Fruit fly (Drosophila melanogaster) whole organism, embryonic: Measurements from ENCODE around the gene CG4854.

Experiments
- Adf1 ChIP-seq: fragments of 200-800 bp; sonication (Bioruptor generic); IDR thresholded peaks from 2 replicates; pipeline ENCODE4 v1.3.6; 2022; ENCODE audit warnings: missing biosample characterization, missing genetic modification characterization
- Atf3 ChIP-seq: fragments of 200-800 bp; sonication (Bioruptor generic); optimal IDR thresholded peaks from 3 replicates; lab custom pipeline; 2016; ENCODE audit warnings: missing biosample characterization, missing genetic modification characterization
- Bteb2 ChIP-seq: fragments of 200-800 bp; sonication (Bioruptor generic); optimal IDR thresholded peaks from 2 replicates; lab custom pipeline; 2016; ENCODE audit warnings: missing biosample characterization, missing genetic modification characterization
- CG11093 ChIP-seq: fragments of 200-800 bp; sonication (Bioruptor generic); IDR thresholded peaks from 3 replicates; pipeline ENCODE4 v1.3.6; 2022; ENCODE audit warnings: missing biosample characterization, missing genetic modification characterization
- CG11696 ChIP-seq: fragments of 200-800 bp; sonication (Bioruptor generic); IDR thresholded peaks from 2 replicates; pipeline ENCODE4 v1.3.6; 2022; ENCODE audit warnings: missing biosample characterization, missing genetic modification characterization
- CG15269 ChIP-seq: fragments of 200-800 bp; sonication (Bioruptor generic); optimal IDR thresholded peaks from 2 replicates; lab custom pipeline; 2018; ENCODE audit warnings: missing biosample characterization, mild to moderate bottlenecking, missing genetic modification characterization, moderate library complexity
- CG1603 ChIP-seq: fragments of 200-800 bp; sonication (Bioruptor generic); optimal IDR thresholded peaks from 2 replicates; lab custom pipeline; 2019; ENCODE audit warnings: missing biosample characterization, mild to moderate bottlenecking, missing genetic modification characterization, moderate library complexity
- CG17186 ChIP-seq: fragments of 200-800 bp; sonication (Bioruptor generic); optimal IDR thresholded peaks from 3 replicates; lab custom pipeline; 2017; ENCODE audit warnings: missing biosample characterization, missing genetic modification reagents, missing genetic modification characterization
- CG17328 ChIP-seq: fragments of 200-800 bp; sonication (Bioruptor generic); IDR thresholded peaks from 2 replicates; pipeline ENCODE4 v1.3.6; 2022; ENCODE audit warnings: missing biosample characterization, missing genetic modification characterization
- CG17568 ChIP-seq: fragments of 200-800 bp; sonication (Bioruptor generic); optimal IDR thresholded peaks from 2 replicates; lab custom pipeline; 2018; ENCODE audit warnings: missing biosample characterization, mild to moderate bottlenecking, missing genetic modification characterization, moderate library complexity
- CG18764 ChIP-seq: fragments of 200-800 bp; sonication (Bioruptor generic); optimal IDR thresholded peaks from 3 replicates; lab custom pipeline; 2016; ENCODE audit warnings: missing biosample characterization, missing genetic modification characterization
- CG2199 ChIP-seq: fragments of 200-800 bp; sonication (Bioruptor generic); IDR thresholded peaks from 3 replicates; pipeline ENCODE4 v1.3.6; 2022; ENCODE audit warnings: missing biosample characterization, missing genetic modification characterization
- CG2202 ChIP-seq: fragments of 200-800 bp; sonication (Bioruptor generic); optimal IDR thresholded peaks from 2 replicates; lab custom pipeline; 2018; ENCODE audit warnings: missing biosample characterization, mild to moderate bottlenecking, missing genetic modification characterization
- CG2889 ChIP-seq: fragments of 200-800 bp; sonication (Bioruptor generic); IDR thresholded peaks from 3 replicates; pipeline ENCODE4 v1.3.6; 2022; ENCODE audit warnings: missing biosample characterization, missing genetic modification characterization
- CG34224 ChIP-seq: fragments of 200-800 bp; sonication (Bioruptor generic); IDR thresholded peaks from 3 replicates; pipeline ENCODE4 v1.3.6; 2022; ENCODE audit warnings: missing biosample characterization, missing genetic modification characterization; ENCODE audit not compliant: partially characterized antibody
- CG34422 ChIP-seq: fragments of 200-800 bp; sonication (Bioruptor generic); IDR thresholded peaks from 3 replicates; pipeline ENCODE4 v1.3.6; 2022; ENCODE audit warnings: missing biosample characterization, missing genetic modification characterization
- CG43689 ChIP-seq: fragments of 200-800 bp; sonication (Bioruptor generic); IDR thresholded peaks from 2 replicates; pipeline ENCODE4 v1.3.6; 2022; ENCODE audit warnings: missing biosample characterization, missing genetic modification characterization
- CG4617 ChIP-seq: fragments of 200-800 bp; sonication (Bioruptor generic); optimal IDR thresholded peaks from 3 replicates; lab custom pipeline; 2016; ENCODE audit warnings: missing biosample characterization, missing genetic modification characterization, borderline replicate concordance
- CG7271 ChIP-seq: fragments of 200-800 bp; sonication (Bioruptor generic); optimal IDR thresholded peaks from 2 replicates; lab custom pipeline; 2018; ENCODE audit warnings: missing biosample characterization, mild to moderate bottlenecking, missing genetic modification characterization, moderate library complexity
- CG7372 ChIP-seq: fragments of 200-800 bp; sonication (Bioruptor generic); IDR thresholded peaks from 2 replicates; pipeline ENCODE4 v1.3.6; 2022; ENCODE audit warnings: missing biosample characterization, missing genetic modification characterization
- CG7556 ChIP-seq: fragments of 200-800 bp; sonication (Bioruptor generic); optimal IDR thresholded peaks from 2 replicates; lab custom pipeline; 2017; ENCODE audit warnings: missing biosample characterization, mild to moderate bottlenecking, missing genetic modification characterization
- CG7745 ChIP-seq: fragments of 200-800 bp; sonication (Bioruptor generic); optimal IDR thresholded peaks from 2 replicates; lab custom pipeline; 2018; ENCODE audit warnings: missing biosample characterization, mild to moderate bottlenecking, missing genetic modification characterization, moderate library complexity
- CG8359 ChIP-seq: fragments of 200-800 bp; sonication (Bioruptor generic); optimal IDR thresholded peaks from 2 replicates; lab custom pipeline; 2017; ENCODE audit warnings: missing biosample characterization, mild to moderate bottlenecking, missing genetic modification characterization, borderline replicate concordance
- CoRest ChIP-seq: fragments of 200-800 bp; sonication (Bioruptor generic); optimal IDR thresholded peaks from 3 replicates; lab custom pipeline; 2018; ENCODE audit warnings: missing biosample characterization, mild to moderate bottlenecking, missing genetic modification characterization, moderate library complexity
- Dref ChIP-seq: fragments of 200-800 bp; sonication (Bioruptor generic); IDR thresholded peaks from 2 replicates; pipeline ENCODE4 v1.3.6; 2022; ENCODE audit warnings: missing biosample characterization, missing genetic modification characterization
- GATAe ChIP-seq: fragments of 200-800 bp; sonication (Bioruptor generic); conservative IDR thresholded peaks from 2 replicates; pipeline ENCODE4 v1.3.6; 2022; ENCODE audit warnings: missing biosample characterization, missing genetic modification characterization
- Gsc ChIP-seq: fragments of 200-800 bp; sonication (Bioruptor generic); IDR thresholded peaks from 2 replicates; pipeline ENCODE4 v1.3.6; 2022; ENCODE audit warnings: missing biosample characterization, missing genetic modification characterization
- HmgZ ChIP-seq: fragments of 200-800 bp; sonication (Bioruptor generic); optimal IDR thresholded peaks from 2 replicates; lab custom pipeline; 2018; ENCODE audit warnings: missing biosample characterization, mild to moderate bottlenecking, missing genetic modification characterization
- NFAT ChIP-seq: fragments of 200-800 bp; sonication (Bioruptor generic); IDR thresholded peaks from 2 replicates; pipeline ENCODE4 v1.3.6; 2022; ENCODE audit warnings: missing biosample characterization, missing genetic modification characterization
- Neu2 ChIP-seq: fragments of 200-800 bp; sonication (Bioruptor generic); optimal IDR thresholded peaks from 3 replicates; lab custom pipeline; 2016; ENCODE audit warnings: missing biosample characterization, missing genetic modification characterization, borderline replicate concordance
- Nf-YB ChIP-seq: fragments of 200-800 bp; sonication (Bioruptor generic); optimal IDR thresholded peaks from 3 replicates; lab custom pipeline; 2019; ENCODE audit warnings: missing biosample characterization, mild to moderate bottlenecking, missing genetic modification characterization, moderate library complexity
- Rx ChIP-seq: fragments of 200-800 bp; sonication (Bioruptor generic); IDR thresholded peaks from 2 replicates; pipeline ENCODE4 v1.3.6; 2022; ENCODE audit warnings: missing biosample characterization, missing genetic modification characterization
- Side ChIP-seq: fragments of 200-800 bp; sonication (Bioruptor generic); optimal IDR thresholded peaks from 2 replicates; lab custom pipeline; 2016; ENCODE audit warnings: missing biosample characterization, missing genetic modification characterization
- Six4 ChIP-seq: fragments of 200-800 bp; sonication (Bioruptor generic); optimal IDR thresholded peaks from 2 replicates; lab custom pipeline; 2016; ENCODE audit warnings: missing biosample characterization, missing genetic modification characterization
- ap ChIP-seq: fragments of 200-800 bp; sonication (Bioruptor generic); IDR thresholded peaks from 2 replicates; pipeline ENCODE4 v1.3.6; 2022; ENCODE audit warnings: missing biosample characterization, missing genetic modification characterization
- ara ChIP-seq: fragments of 200-800 bp; sonication (Bioruptor generic); IDR thresholded peaks from 2 replicates; pipeline ENCODE4 v1.3.6; 2022; ENCODE audit warnings: missing biosample characterization, missing genetic modification characterization
- cas ChIP-seq: fragments of 200-800 bp; sonication (Bioruptor generic); IDR thresholded peaks from 2 replicates; pipeline ENCODE4 v1.3.6; 2022; ENCODE audit warnings: missing biosample characterization, missing genetic modification characterization
- chm ChIP-seq: fragments of 200-800 bp; sonication (Bioruptor generic); IDR thresholded peaks from 2 replicates; pipeline ENCODE4 v1.3.6; 2022; ENCODE audit warnings: missing biosample characterization, missing genetic modification characterization
- da ChIP-seq: fragments of 200-800 bp; sonication (Bioruptor generic); optimal IDR thresholded peaks from 2 replicates; lab custom pipeline; 2016; ENCODE audit warnings: missing biosample characterization, missing genetic modification characterization
- dimm ChIP-seq: fragments of 200-800 bp; sonication (Bioruptor generic); IDR thresholded peaks from 2 replicates; pipeline ENCODE4 v1.3.6; 2022; ENCODE audit warnings: missing biosample characterization, missing genetic modification characterization
- fd102C ChIP-seq: fragments of 200-800 bp; sonication (Bioruptor generic); optimal IDR thresholded peaks from 2 replicates; lab custom pipeline; 2018; ENCODE audit warnings: missing biosample characterization, mild to moderate bottlenecking, missing genetic modification characterization, moderate library complexity
- hb ChIP-seq: fragments of 200-800 bp; sonication (Bioruptor generic); IDR thresholded peaks from 3 replicates; pipeline ENCODE4 v1.3.6; 2022; ENCODE audit warnings: missing biosample characterization, missing genetic modification characterization; ENCODE audit not compliant: partially characterized antibody
- ind ChIP-seq: fragments of 200-800 bp; sonication (Bioruptor generic); optimal IDR thresholded peaks from 3 replicates; lab custom pipeline; 2016; ENCODE audit warnings: missing biosample characterization, missing genetic modification characterization
- insv ChIP-seq, 2 experiments: fragments of 200-800 bp; sonication (Bioruptor generic); optimal IDR thresholded peaks; 3 replicates each; lab custom pipeline; 2016 to 2018; ENCODE audit warnings: missing biosample characterization in 2 of 2, missing genetic modification characterization in 2 of 2
- mam ChIP-seq: fragments of 200-800 bp; sonication (Bioruptor generic); optimal IDR thresholded peaks from 3 replicates; lab custom pipeline; 2016; ENCODE audit warnings: missing biosample characterization, missing genetic modification characterization
- nau ChIP-seq: fragments of 200-800 bp; sonication (Bioruptor generic); optimal IDR thresholded peaks from 3 replicates; lab custom pipeline; 2017; ENCODE audit warnings: missing biosample characterization, mild to moderate bottlenecking, missing genetic modification characterization, missing genetic modification reagents
- p53 ChIP-seq: fragments of 200-800 bp; sonication (Bioruptor generic); optimal IDR thresholded peaks from 2 replicates; lab custom pipeline; 2016; ENCODE audit warnings: missing biosample characterization, missing genetic modification characterization
- sna ChIP-seq: fragments of 200-800 bp; sonication (Bioruptor generic); IDR thresholded peaks from 2 replicates; pipeline ENCODE4 v1.3.6; 2022; ENCODE audit warnings: missing biosample characterization, missing genetic modification characterization; ENCODE audit not compliant: partially characterized antibody
- stc ChIP-seq: fragments of 200-800 bp; sonication (Bioruptor generic); IDR thresholded peaks from 2 replicates; pipeline ENCODE4 v1.3.6; 2022; ENCODE audit warnings: missing biosample characterization, missing genetic modification characterization
- sug ChIP-seq: fragments of 200-800 bp; optimal IDR thresholded peaks from 2 replicates; lab custom pipeline; 2019; ENCODE audit warnings: missing biosample characterization, mild to moderate bottlenecking, missing genetic modification characterization, moderate library complexity
- vfl ChIP-seq: fragments of 200-800 bp; sonication (Bioruptor generic); optimal IDR thresholded peaks from 2 replicates; lab custom pipeline; 2016; ENCODE audit warnings: missing biosample characterization, missing genetic modification characterization

Gene CG4854

DNA sequence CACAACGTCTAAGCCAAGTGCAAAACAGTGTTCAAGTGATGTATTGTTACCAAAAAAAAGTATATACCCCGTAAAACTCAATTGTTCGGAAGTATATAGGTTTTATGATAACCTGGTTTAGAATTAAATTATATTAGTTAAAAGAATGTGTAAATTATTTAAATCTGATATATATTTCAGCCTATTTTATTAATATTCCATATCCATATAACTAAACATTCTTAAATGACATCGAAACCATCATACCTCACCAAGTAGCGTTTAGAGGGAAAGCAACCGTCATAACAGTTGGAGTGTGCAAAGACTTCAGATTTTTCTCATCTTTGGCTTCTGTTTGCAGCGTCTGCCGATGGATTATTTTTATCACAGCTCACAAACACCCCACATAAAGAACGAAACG lies 28.4 kb upstream of the CG4854 start (continued):
- TF ChIP-seq CG15269 (tag; lab: Kevin White, UChicago) (peak; percentile 87), NFAT (GFP tag; lab: Robert Waterston, UW) (no peak; the same call in 1 of the 2 replicates), CG34224 (GFP tag; lab: Robert Waterston, UW) (no peak), CG7745 (peak; percentile 62), insv (GFP tag; optimal IDR thresholded peaks at IDR 0.05; lab: Kevin White, UChicago) (no peak), CG43689 (GFP tag; lab: Robert Waterston, UW) (peak; percentile 57; the same call in 1 of the 2 replicates), Rx (no peak), vfl (GFP tag; lab: Kevin White, UChicago) (no peak), cas (GFP tag; lab: Robert Waterston, UW) (peak; percentile 42; the same call in 1 of the 2 replicates), Neu2 (no peak), dimm (no peak), sug (peak; percentile 69), p53 (GFP tag; lab: Kevin White, UChicago) (no peak), CoRest (tag; lab: Kevin White, UChicago) (peak; percentile 89), CG17328 (peak; percentile 89), HmgZ (tag; lab: Kevin White, UChicago) (peak; percentile 54), CG2889 (GFP tag; lab: Robert Waterston, UW) (peak; percentile 48; the same call in 1 of the 3 replicates), CG17568 (GFP tag; lab: Kevin White, UChicago) (peak; percentile 18), CG7372 (peak; percentile 78), CG34422 (peak; percentile 83), Adf1 (GFP tag; lab: Robert Waterston, UW) (peak; percentile 11; the same call in 1 of the 2 replicates), fd102C (GFP tag; lab: Kevin White, UChicago) (peak; percentile 57), Side (no peak), CG17186 (GFP tag; lab: Kevin White, UChicago) (no peak), stc (GFP tag; lab: Robert Waterston, UW) (peak; percentile 87), CG7556 (peak; percentile 77), hb (GFP tag; lab: Robert Waterston, UW) (no peak), CG2202 (tag; lab: Kevin White, UChicago) (peak; percentile 60), CG18764 (GFP tag; lab: Kevin White, UChicago) (peak; percentile 63), CG11696 (GFP tag; lab: Robert Waterston, UW) (peak; percentile 68), GATAe (GFP tag; lab: Robert Waterston, UW) (no peak), ap (GFP tag; lab: Robert Waterston, UW) (peak; percentile 81), Gsc (no peak), CG4617 (GFP tag; lab: Kevin White, UChicago) (no peak), sna (GFP tag; lab: Robert Waterston, UW) (no peak), CG7271 (tag; lab: Kevin White, UChicago) (peak; percentile 79), Nf-YB (GFP tag; lab: Kevin White, UChicago) (peak; percentile 65), ind (GFP tag; lab: Kevin White, UChicago) (peak; percentile 58), CG1603 (tag; lab: Kevin White, UChicago) (peak; percentile 56), Atf3 (GFP tag; lab: Kevin White, UChicago) (no peak), CG11093 (GFP tag; lab: Robert Waterston, UW) (peak; percentile 77), mam (GFP tag; lab: Kevin White, UChicago) (no peak), ara (GFP tag; lab: Robert Waterston, UW) (peak; percentile 86), da (GFP tag; lab: Kevin White, UChicago) (no peak), nau (GFP tag; lab: Kevin White, UChicago) (no peak), Bteb2 (GFP tag; lab: Kevin White, UChicago) (peak; percentile 39), CG8359 (GFP tag; lab: Kevin White, UChicago) (peak; percentile 14), CG2199 (GFP tag; lab: Robert Waterston, UW) (no peak), Dref (no peak), Six4 (peak; percentile 58), chm (GFP tag; lab: Robert Waterston, UW) (peak; percentile 61; the same call in 1 of the 2 replicates)
